Fruit fly (Drosophila melanogaster) whole organism, embryonic: ENCODE measurements around the gene tbc.

Experiments
- Atf6 ChIP-seq: fragments of 200-800 bp; sonication (Bioruptor generic); IDR thresholded peaks from 2 replicates; pipeline ENCODE4 v1.3.6; 2022; ENCODE audit warnings: missing biosample characterization, missing genetic modification characterization
- Bgb ChIP-seq: fragments of 200-800 bp; sonication (Bioruptor generic); IDR thresholded peaks from 2 replicates; pipeline ENCODE4 v1.3.6; 2022; ENCODE audit warnings: missing biosample characterization, missing genetic modification characterization; ENCODE audit not compliant: partially characterized antibody
- BtbVII ChIP-seq: fragments of 200-800 bp; sonication (Bioruptor generic); optimal IDR thresholded peaks from 3 replicates; lab custom pipeline; 2017; ENCODE audit warnings: missing biosample characterization, mild to moderate bottlenecking, missing genetic modification characterization
- CG11093 ChIP-seq: fragments of 200-800 bp; sonication (Bioruptor generic); IDR thresholded peaks from 3 replicates; pipeline ENCODE4 v1.3.6; 2022; ENCODE audit warnings: missing biosample characterization, missing genetic modification characterization
- CG11247 ChIP-seq: fragments of 200-800 bp; sonication (Bioruptor generic); IDR thresholded peaks from 2 replicates; pipeline ENCODE4 v1.3.6; 2022; ENCODE audit warnings: missing biosample characterization, missing genetic modification characterization
- CG13296 ChIP-seq: fragments of 200-800 bp; sonication (Bioruptor generic); optimal IDR thresholded peaks from 3 replicates; lab custom pipeline; 2018; ENCODE audit warnings: missing biosample characterization, mild to moderate bottlenecking, missing genetic modification characterization
- CG15269 ChIP-seq: fragments of 200-800 bp; sonication (Bioruptor generic); optimal IDR thresholded peaks from 2 replicates; lab custom pipeline; 2018; ENCODE audit warnings: missing biosample characterization, mild to moderate bottlenecking, missing genetic modification characterization, moderate library complexity
- CG1603 ChIP-seq: fragments of 200-800 bp; sonication (Bioruptor generic); optimal IDR thresholded peaks from 2 replicates; lab custom pipeline; 2019; ENCODE audit warnings: missing biosample characterization, mild to moderate bottlenecking, missing genetic modification characterization, moderate library complexity
- CG18764 ChIP-seq: fragments of 200-800 bp; sonication (Bioruptor generic); optimal IDR thresholded peaks from 3 replicates; lab custom pipeline; 2016; ENCODE audit warnings: missing biosample characterization, missing genetic modification characterization
- CG2120 ChIP-seq: fragments of 200-800 bp; sonication (Bioruptor generic); optimal IDR thresholded peaks from 3 replicates; lab custom pipeline; 2016; ENCODE audit warnings: missing biosample characterization, missing genetic modification characterization
- CG30020 ChIP-seq: fragments of 200-800 bp; optimal IDR thresholded peaks from 2 replicates; lab custom pipeline; 2019; ENCODE audit warnings: missing biosample characterization, mild to moderate bottlenecking, missing genetic modification characterization, moderate library complexity
- CG6175 ChIP-seq: fragments of 200-800 bp; sonication (Bioruptor generic); IDR thresholded peaks from 3 replicates; pipeline ENCODE4 v1.3.6; 2022; ENCODE audit warnings: missing biosample characterization, missing genetic modification characterization
- CG7556 ChIP-seq: fragments of 200-800 bp; sonication (Bioruptor generic); optimal IDR thresholded peaks from 2 replicates; lab custom pipeline; 2017; ENCODE audit warnings: missing biosample characterization, mild to moderate bottlenecking, missing genetic modification characterization
- CG8290 ChIP-seq, 3 experiments: fragments of 200-800 bp; sonication (Bioruptor generic); optimal IDR thresholded peaks; 2 replicates each; lab custom pipeline; 2016 to 2019; ENCODE audit warnings: missing biosample characterization in 3 of 3, missing genetic modification characterization in 3 of 3, mild to moderate bottlenecking in 2 of 3, moderate library complexity in 1 of 3
- CG9727 ChIP-seq: fragments of 200-800 bp; sonication (Bioruptor generic); optimal IDR thresholded peaks from 3 replicates; lab custom pipeline; 2017; ENCODE audit warnings: missing biosample characterization, mild to moderate bottlenecking, missing genetic modification characterization
- CrebB ChIP-seq: fragments of 200-800 bp; sonication (Bioruptor generic); optimal IDR thresholded peaks from 3 replicates; lab custom pipeline; 2018; ENCODE audit warnings: missing biosample characterization, mild to moderate bottlenecking, missing genetic modification characterization
- Dbx ChIP-seq: fragments of 200-800 bp; sonication (Bioruptor generic); IDR thresholded peaks from 3 replicates; pipeline ENCODE4 v1.3.6; 2022; ENCODE audit warnings: missing biosample characterization, missing genetic modification characterization
- Deaf1 ChIP-seq: fragments of 200-800 bp; optimal IDR thresholded peaks from 3 replicates; lab custom pipeline; 2019; ENCODE audit warnings: missing biosample characterization, mild to moderate bottlenecking, missing genetic modification characterization, moderate library complexity
- E2f2 ChIP-seq: fragments of 200-800 bp; sonication (Bioruptor generic); IDR thresholded peaks from 2 replicates; pipeline ENCODE4 v1.3.6; 2022; ENCODE audit warnings: missing biosample characterization, missing genetic modification characterization
- Ets97D ChIP-seq: fragments of 200-800 bp; sonication (Bioruptor generic); optimal IDR thresholded peaks from 3 replicates; lab custom pipeline; 2016; ENCODE audit warnings: missing biosample characterization, missing genetic modification characterization
- Fer3 ChIP-seq: fragments of 200-800 bp; sonication (Bioruptor generic); optimal IDR thresholded peaks from 2 replicates; lab custom pipeline; 2018; ENCODE audit warnings: missing biosample characterization, mild to moderate bottlenecking, missing genetic modification characterization, moderate library complexity
- Gsc ChIP-seq: fragments of 200-800 bp; sonication (Bioruptor generic); IDR thresholded peaks from 2 replicates; pipeline ENCODE4 v1.3.6; 2022; ENCODE audit warnings: missing biosample characterization, missing genetic modification characterization
- Hmx ChIP-seq: fragments of 200-800 bp; sonication (Bioruptor generic); optimal IDR thresholded peaks from 2 replicates; lab custom pipeline; 2016; ENCODE audit warnings: missing biosample characterization, missing genetic modification characterization
- Side ChIP-seq: fragments of 200-800 bp; sonication (Bioruptor generic); optimal IDR thresholded peaks from 2 replicates; lab custom pipeline; 2016; ENCODE audit warnings: missing biosample characterization, missing genetic modification characterization
- amos ChIP-seq: fragments of 200-800 bp; sonication (Bioruptor generic); IDR thresholded peaks from 2 replicates; pipeline ENCODE4 v1.3.6; 2022; ENCODE audit warnings: missing biosample characterization, missing genetic modification characterization; ENCODE audit not compliant: partially characterized antibody
- az2 ChIP-seq: fragments of 200-800 bp; sonication (Bioruptor generic); optimal IDR thresholded peaks from 3 replicates; lab custom pipeline; 2016; ENCODE audit warnings: missing biosample characterization, missing genetic modification characterization
- cg ChIP-seq: fragments of 200-800 bp; sonication (Bioruptor generic); optimal IDR thresholded peaks from 3 replicates; lab custom pipeline; 2019; ENCODE audit warnings: missing biosample characterization, mild to moderate bottlenecking, missing genetic modification characterization, moderate library complexity
- croc ChIP-seq: fragments of 200-800 bp; sonication (Bioruptor generic); conservative IDR thresholded peaks from 3 replicates; pipeline ENCODE4 v1.3.6; 2022; ENCODE audit warnings: missing biosample characterization, missing genetic modification characterization
- dmrt99B ChIP-seq: fragments of 200-800 bp; sonication (Bioruptor generic); optimal IDR thresholded peaks from 2 replicates; lab custom pipeline; 2018; ENCODE audit warnings: missing biosample characterization, mild to moderate bottlenecking, missing genetic modification characterization, moderate library complexity
- eyg ChIP-seq: fragments of 200-800 bp; sonication (Bioruptor generic); optimal IDR thresholded peaks from 3 replicates; lab custom pipeline; 2016; ENCODE audit warnings: missing biosample characterization, missing genetic modification characterization
- fru ChIP-seq: fragments of >200 bp; optimal IDR thresholded peaks from 2 replicates; lab custom pipeline; 2017
- gem ChIP-seq: fragments of 200-800 bp; sonication (Bioruptor generic); optimal IDR thresholded peaks from 2 replicates; lab custom pipeline; 2019; ENCODE audit warnings: missing biosample characterization, mild to moderate bottlenecking, missing genetic modification characterization, moderate library complexity
- gt ChIP-seq: fragments of 200-800 bp; sonication (Bioruptor generic); IDR thresholded peaks from 2 replicates; pipeline ENCODE4 v1.3.6; 2022; ENCODE audit warnings: missing biosample characterization, missing genetic modification characterization
- kay ChIP-seq: fragments of 200-800 bp; sonication (Bioruptor generic); optimal IDR thresholded peaks from 2 replicates; lab custom pipeline; 2016; ENCODE audit warnings: missing biosample characterization, missing genetic modification characterization
- knrl ChIP-seq: fragments of 200-800 bp; sonication (Bioruptor generic); IDR thresholded peaks from 3 replicates; pipeline ENCODE4 v1.3.6; 2022; ENCODE audit warnings: missing biosample characterization, missing genetic modification characterization; ENCODE audit not compliant: partially characterized antibody
- lbe ChIP-seq: fragments of 200-800 bp; sonication (Bioruptor generic); optimal IDR thresholded peaks from 2 replicates; lab custom pipeline; 2016; ENCODE audit warnings: missing biosample characterization, mild to moderate bottlenecking, missing genetic modification characterization
- lola ChIP-seq, 3 experiments: fragments of >200 bp in 2 of 3; fragments of 200-800 bp in 1 of 3; sonication (Bioruptor generic) in 1 of 3; optimal IDR thresholded peaks; 2 replicates each; lab custom pipeline; 2017 to 2019; ENCODE audit warnings: missing biosample characterization in 3 of 3, missing genetic modification characterization in 3 of 3, mild to moderate bottlenecking in 1 of 3, moderate library complexity in 1 of 3
- mirr ChIP-seq: fragments of 200-800 bp; sonication (Bioruptor generic); optimal IDR thresholded peaks from 3 replicates; lab custom pipeline; 2018; ENCODE audit warnings: missing biosample characterization, mild to moderate bottlenecking, missing genetic modification characterization
- nau ChIP-seq: fragments of 200-800 bp; sonication (Bioruptor generic); optimal IDR thresholded peaks from 3 replicates; lab custom pipeline; 2017; ENCODE audit warnings: missing biosample characterization, mild to moderate bottlenecking, missing genetic modification characterization, missing genetic modification reagents
- nmo ChIP-seq: fragments of 200-800 bp; sonication (Bioruptor generic); optimal IDR thresholded peaks from 2 replicates; lab custom pipeline; 2018; ENCODE audit warnings: missing biosample characterization, mild to moderate bottlenecking, missing genetic modification characterization, moderate library complexity
- pros ChIP-seq: fragments of 200-800 bp; sonication (Bioruptor generic); optimal IDR thresholded peaks from 3 replicates; lab custom pipeline; 2019; ENCODE audit warnings: missing biosample characterization, mild to moderate bottlenecking, missing genetic modification characterization, moderate library complexity
- pum ChIP-seq: fragments of 200-800 bp; sonication (Bioruptor generic); optimal IDR thresholded peaks from 2 replicates; lab custom pipeline; 2016; ENCODE audit warnings: missing biosample characterization, missing genetic modification characterization
- ro ChIP-seq: fragments of 200-800 bp; sonication (Bioruptor generic); IDR thresholded peaks from 2 replicates; pipeline ENCODE4 v1.3.6; 2022; ENCODE audit warnings: missing biosample characterization, missing genetic modification characterization
- sc ChIP-seq, 3 experiments: fragments of >200 bp in 2 of 3; fragments of 200-800 bp in 1 of 3; sonication (Bioruptor generic) in 1 of 3; optimal IDR thresholded peaks; 2 replicates in 2 of 3; 3 replicates in 1 of 3; lab custom pipeline; 2017; ENCODE audit warnings: mild to moderate bottlenecking in 1 of 3, missing biosample characterization in 1 of 3, missing genetic modification characterization in 1 of 3, missing genetic modification reagents in 1 of 3
- sisA ChIP-seq: fragments of 200-800 bp; sonication (Bioruptor generic); IDR thresholded peaks from 2 replicates; pipeline ENCODE4 v1.3.6; 2022; ENCODE audit warnings: missing biosample characterization, missing genetic modification characterization
- slbo ChIP-seq: fragments of 200-800 bp; sonication (Bioruptor generic); IDR thresholded peaks from 2 replicates; pipeline ENCODE4 v1.3.6; 2022; ENCODE audit warnings: missing biosample characterization, missing genetic modification characterization
- tna ChIP-seq: fragments of 200-800 bp; sonication (Bioruptor generic); IDR thresholded peaks from 2 replicates; pipeline ENCODE4 v1.3.6; 2022; ENCODE audit warnings: missing biosample characterization, missing genetic modification characterization; ENCODE audit not compliant: partially characterized antibody
- ttk ChIP-seq: fragments of 200-800 bp; sonication (Bioruptor generic); IDR thresholded peaks from 2 replicates; pipeline ENCODE4 v2.1.2; 2022; ENCODE audit warnings: missing biosample characterization, missing genetic modification characterization
- vnd ChIP-seq: fragments of 200-800 bp; sonication (Bioruptor generic); IDR thresholded peaks from 3 replicates; pipeline ENCODE4 v1.3.6; 2022; ENCODE audit warnings: missing biosample characterization, missing genetic modification characterization; ENCODE audit not compliant: partially characterized antibody

Gene tbc

dm6 chrX:20482790-20483564 lies 33.8 kb downstream of the tbc start (continued):
- no peak for TF ChIP-seq kay (GFP tag; lab: Kevin White, UChicago)
- TF ChIP-seq CG13296 (GFP tag; lab: Kevin White, UChicago) = no peak
- 0 out of 2 replicates have a peak, but pooled peaks have one; percentile 17 for TF ChIP-seq sisA (GFP tag; lab: Robert Waterston, UW)
- TF ChIP-seq BtbVII (GFP tag; lab: Kevin White, UChicago) = no peak
- TF ChIP-seq pum = no peak
- no peak for TF ChIP-seq CG7556 (GFP tag; lab: Kevin White, UChicago)
- no peak for TF ChIP-seq vnd (GFP tag; lab: Robert Waterston, UW)
- no peak for TF ChIP-seq tna (GFP tag; lab: Robert Waterston, UW)
- TF ChIP-seq ro (GFP tag; lab: Robert Waterston, UW) = no peak
- TF ChIP-seq lbe (GFP tag; lab: Kevin White, UChicago) = no peak
- TF ChIP-seq CG15269 (tag; lab: Kevin White, UChicago) = no peak
- TF ChIP-seq E2f2 = no peak
- TF ChIP-seq pros (GFP tag; lab: Kevin White, UChicago) = no peak
- no peak for TF ChIP-seq nau (GFP tag; lab: Kevin White, UChicago)
- TF ChIP-seq CG8290 (GFP tag; optimal IDR thresholded peaks at IDR 0.05; lab: Kevin White, UChicago) = no peak
- peak in 1 of 2 experiments; percentile 9 for TF ChIP-seq CG8290 (tag; optimal IDR thresholded peaks at IDR 0.05; lab: Kevin White, UChicago)
- TF ChIP-seq dmrt99B (tag; lab: Kevin White, UChicago) = peak; percentile 13
- no peak for TF ChIP-seq CG11093 (GFP tag; lab: Robert Waterston, UW)
- no peak for TF ChIP-seq cg
- no peak for TF ChIP-seq Dbx
- TF ChIP-seq CG6175 (GFP tag; lab: Robert Waterston, UW) = no peak
- peak; percentile 20 for TF ChIP-seq gem (tag; lab: Kevin White, UChicago)
- TF ChIP-seq sc (optimal IDR thresholded peaks at IDR 0.05; lab: Kevin White, UChicago) = no peak
- TF ChIP-seq sc (GFP tag; optimal IDR thresholded peaks at IDR 0.05; lab: Kevin White, UChicago) = no peak
- no peak for TF ChIP-seq knrl (GFP tag; lab: Robert Waterston, UW)
- TF ChIP-seq Atf6 (GFP tag; lab: Robert Waterston, UW) = no peak
- TF ChIP-seq amos (GFP tag; lab: Robert Waterston, UW) = 0 out of 2 replicates have a peak, but pooled peaks have one; percentile 11
- no peak for TF ChIP-seq Gsc (GFP tag; lab: Robert Waterston, UW)
- TF ChIP-seq Side = no peak
- TF ChIP-seq mirr (GFP tag; lab: Kevin White, UChicago) = peak; percentile 23
- no peak for TF ChIP-seq fru (lab: Kevin White, UChicago)
- TF ChIP-seq croc (GFP tag; lab: Robert Waterston, UW) = no peak
- TF ChIP-seq CG9727 (GFP tag; lab: Kevin White, UChicago) = no peak
- TF ChIP-seq CG18764 (GFP tag; lab: Kevin White, UChicago) = no peak
- TF ChIP-seq gt = no peak
- TF ChIP-seq az2 (GFP tag; lab: Kevin White, UChicago) = no peak
- TF ChIP-seq slbo = 0 out of 2 replicates have a peak, but pooled peaks have one; percentile 6
- no peak for TF ChIP-seq lola (GFP tag; optimal IDR thresholded peaks at IDR 0.05; lab: Kevin White, UChicago)
- no peak for TF ChIP-seq CG11247 (GFP tag; lab: Robert Waterston, UW)
- no peak for TF ChIP-seq Deaf1
- TF ChIP-seq eyg (GFP tag; lab: Kevin White, UChicago) = no peak
- no peak for TF ChIP-seq Hmx
- TF ChIP-seq Ets97D (GFP tag; lab: Kevin White, UChicago) = no peak
- TF ChIP-seq Bgb (GFP tag; lab: Robert Waterston, UW) = no peak
- no peak for TF ChIP-seq Fer3 (tag; lab: Kevin White, UChicago)
- no peak for TF ChIP-seq nmo (GFP tag; lab: Kevin White, UChicago)
- no peak for TF ChIP-seq CrebB (tag; lab: Kevin White, UChicago)
- no peak for TF ChIP-seq CG30020
- TF ChIP-seq CG1603 (tag; lab: Kevin White, UChicago) = no peak
- no peak for TF ChIP-seq ttk (GFP tag; lab: Robert Waterston, UW)
- TF ChIP-seq CG2120 (GFP tag; lab: Kevin White, UChicago) = no peak
